Worm (Caenorhabditis elegans): ENCODE results near the gene K09F5.1.

- TF ChIP-seq nhr-237 (tag; optimal IDR thresholded peaks at IDR 0.05) (no peak), ztf-11 (tag; optimal IDR thresholded peaks at IDR 0.05) (no peak), nhr-85 (tag) (no peak), lin-13 (GFP tag; optimal IDR thresholded peaks at IDR 0.05) (no peak), pqm-1 (tag; optimal IDR thresholded peaks at IDR 0.05) (no peak), unc-62 (GFP tag; optimal IDR thresholded peaks at IDR 0.05) (no peak), ama-1 (optimal IDR thresholded peaks at IDR 0.05) (no peak), egl-13 (tag; optimal IDR thresholded peaks at IDR 0.05) (no peak)
These were observed 39.3 kb downstream of the K09F5.1 start for ce11 chrX:7778786-7779185.
